Worm (Caenorhabditis elegans) whole organism, young adult: ENCODE data around the gene F53B7.7.

Source experiments
- B0035.1 ChIP-seq: sonication (generic microtip); optimal IDR thresholded peaks from 2 replicates; lab custom pipeline; 2016; ENCODE audit warnings: missing genetic modification characterization, mild to moderate bottlenecking, missing compliant biosample characterization, missing genotype, missing genetic modification reagents
- D2030.7 ChIP-seq: fragments of 200-800 bp; sonication (Bioruptor generic); IDR thresholded peaks from 2 replicates; pipeline ENCODE4 v1.3.6; 2022; ENCODE audit warnings: missing genetic modification reagents, missing genetic modification characterization, missing compliant biosample characterization
- F22D6.2 ChIP-seq: sonication (generic microtip); optimal IDR thresholded peaks from 2 replicates; lab custom pipeline; 2016; ENCODE audit warnings: mild to moderate bottlenecking, missing genetic modification characterization, missing compliant biosample characterization
- F49E8.2 ChIP-seq: sonication (generic microtip); optimal IDR thresholded peaks from 3 replicates; lab custom pipeline; 2017; ENCODE audit warnings: missing genetic modification characterization, mild to moderate bottlenecking, missing compliant biosample characterization, antibody characterized with exemption, moderate library complexity; ENCODE audit not compliant: insufficient read depth
- K11D2.4 ChIP-seq: fragments of 200-800 bp; sonication (Bioruptor generic); IDR thresholded peaks from 2 replicates; pipeline ENCODE4 v1.3.6; 2022; ENCODE audit warnings: missing genetic modification reagents, missing genetic modification characterization, missing compliant biosample characterization
- K12H6.12 ChIP-seq: fragments of 200-800 bp; sonication (Bioruptor generic); optimal IDR thresholded peaks from 2 replicates; lab custom pipeline; 2018; ENCODE audit warnings: mild to moderate bottlenecking, missing genetic modification characterization, missing compliant biosample characterization
- T07F8.4 ChIP-seq: sonication (generic microtip); optimal IDR thresholded peaks from 2 replicates; lab custom pipeline; 2016; ENCODE audit warnings: mild to moderate bottlenecking, missing genetic modification characterization, moderate library complexity, missing compliant biosample characterization
- Y53F4B.3 ChIP-seq: fragments of 200-800 bp; sonication (Bioruptor generic); IDR thresholded peaks from 2 replicates; pipeline ENCODE4 v1.3.6; 2022; ENCODE audit warnings: missing genetic modification reagents, missing genetic modification characterization, missing compliant biosample characterization
- Y56A3A.18 ChIP-seq: fragments of 200-800 bp; sonication (Bioruptor generic); IDR thresholded peaks from 2 replicates; pipeline ENCODE4 v1.3.6; 2022; ENCODE audit warnings: missing genetic modification reagents, missing genetic modification characterization, missing compliant biosample characterization
- ZK185.1 ChIP-seq: sonication (generic microtip); optimal IDR thresholded peaks from 2 replicates; lab custom pipeline; 2016; ENCODE audit warnings: mild to moderate bottlenecking, missing genetic modification characterization, missing compliant biosample characterization; ENCODE audit not compliant: poor library complexity, severe bottlenecking
- ama-1 ChIP-seq, 3 experiments: fragments of 150-350 bp in 1 of 3; sonication (generic microtip) in 2 of 3; optimal IDR thresholded peaks; 2 replicates each; lab custom pipeline; 2014 to 2018; ENCODE audit warnings: missing biosample characterization in 2 of 3, missing genetic modification characterization in 2 of 3, missing genetic modification reagents in 2 of 3
- athp-1 ChIP-seq: sonication (generic microtip); optimal IDR thresholded peaks from 2 replicates; lab custom pipeline; 2017; ENCODE audit warnings: mild to moderate bottlenecking, missing genetic modification characterization, missing compliant biosample characterization
- attf-3 ChIP-seq: fragments of 200-800 bp; sonication (Bioruptor generic); conservative IDR thresholded peaks from 2 replicates; pipeline ENCODE4 v1.3.6; 2022; ENCODE audit warnings: missing genetic modification reagents, missing genetic modification characterization, missing compliant biosample characterization
- cebp-1 ChIP-seq, 2 experiments: fragments of 200-800 bp in 1 of 2; sonication (Bioruptor generic) in 1 of 2; sonication (generic microtip) in 1 of 2; IDR thresholded peaks in 1 of 2; optimal IDR thresholded peaks in 1 of 2; 2 replicates each; pipeline versions ENCODE4 v1.3.6 to Lab custom; 2017 to 2022; ENCODE audit warnings: missing compliant biosample characterization in 2 of 2, missing genetic modification characterization in 2 of 2, mild to moderate bottlenecking in 1 of 2, missing genetic modification reagents in 1 of 2, moderate library complexity in 1 of 2
- ceh-40 ChIP-seq: fragments of 200-800 bp; sonication (Bioruptor generic); IDR thresholded peaks from 2 replicates; pipeline ENCODE4 v1.3.6; 2022; ENCODE audit warnings: missing genetic modification characterization, missing compliant biosample characterization
- ceh-91 ChIP-seq: fragments of 200-800 bp; sonication (Bioruptor generic); IDR thresholded peaks from 2 replicates; pipeline ENCODE4 v1.3.6; 2022; ENCODE audit warnings: missing genetic modification reagents, missing genetic modification characterization, missing compliant biosample characterization
- dox-1 ChIP-seq: fragments of 200-800 bp; sonication (Bioruptor generic); IDR thresholded peaks from 2 replicates; pipeline ENCODE4 v1.3.6; 2022; ENCODE audit warnings: missing genetic modification reagents, missing genetic modification characterization, missing compliant biosample characterization
- dpl-1 ChIP-seq: fragments of 150-350 bp; optimal IDR thresholded peaks from 2 replicates; lab custom pipeline; 2014; ENCODE audit warnings: missing biosample characterization, missing genetic modification reagents, missing genetic modification characterization
- efl-1 ChIP-seq: fragments of 150-350 bp; optimal IDR thresholded peaks from 2 replicates; lab custom pipeline; 2014; ENCODE audit warnings: missing biosample characterization, missing genetic modification reagents, missing genetic modification characterization
- hlh-12 ChIP-seq: sonication (generic microtip); optimal IDR thresholded peaks from 2 replicates; lab custom pipeline; 2016; ENCODE audit warnings: missing genetic modification characterization, missing compliant biosample characterization
- hsf-1 ChIP-seq: fragments of 200-800 bp; sonication (Bioruptor generic); IDR thresholded peaks from 2 replicates; pipeline ENCODE4 v1.3.6; 2022; ENCODE audit warnings: missing genetic modification reagents, missing genetic modification characterization, missing compliant biosample characterization
- lir-1 ChIP-seq: fragments of 200-800 bp; sonication (Bioruptor generic); conservative IDR thresholded peaks from 2 replicates; pipeline ENCODE4 v1.3.6; 2022; ENCODE audit warnings: missing genetic modification reagents, missing genetic modification characterization, missing compliant biosample characterization
- madf-10 ChIP-seq: sonication (generic microtip); optimal IDR thresholded peaks from 2 replicates; lab custom pipeline; 2016; ENCODE audit warnings: mild to moderate bottlenecking, missing genetic modification characterization, missing compliant biosample characterization
- madf-3 ChIP-seq: fragments of 200-800 bp; sonication (Bioruptor generic); IDR thresholded peaks from 2 replicates; pipeline ENCODE4 v1.3.6; 2022; ENCODE audit warnings: missing genetic modification reagents, missing genetic modification characterization, missing compliant biosample characterization
- madf-6 ChIP-seq: fragments of 200-800 bp; sonication (Bioruptor generic); IDR thresholded peaks from 2 replicates; pipeline ENCODE4 v1.3.6; 2022; ENCODE audit warnings: missing genetic modification reagents, missing genetic modification characterization, missing compliant biosample characterization
- mcd-1 ChIP-seq: fragments of 200-800 bp; sonication (Bioruptor generic); IDR thresholded peaks from 2 replicates; pipeline ENCODE4 v1.3.6; 2022; ENCODE audit warnings: missing genetic modification reagents, missing genetic modification characterization, missing compliant biosample characterization
- mel-28 ChIP-seq: sonication (generic microtip); optimal IDR thresholded peaks from 2 replicates; lab custom pipeline; 2016; ENCODE audit warnings: borderline replicate concordance, mild to moderate bottlenecking, missing genetic modification characterization, missing compliant biosample characterization
- nhr-80 ChIP-seq: sonication (generic microtip); optimal IDR thresholded peaks from 2 replicates; lab custom pipeline; 2016; ENCODE audit warnings: missing genetic modification characterization, missing compliant biosample characterization
- pbrm-1 ChIP-seq: fragments of 200-800 bp; sonication (Bioruptor generic); IDR thresholded peaks from 2 replicates; pipeline ENCODE4 v1.3.6; 2022; ENCODE audit warnings: missing genetic modification reagents, missing genetic modification characterization, missing compliant biosample characterization
- rec-8 ChIP-seq, 2 experiments: sonication (generic microtip); optimal IDR thresholded peaks; 2 replicates each; lab custom pipeline; 2016; ENCODE audit warnings: mild to moderate bottlenecking in 2 of 2, missing genetic modification characterization in 2 of 2, missing genetic modification reagents in 2 of 2, missing genotype in 2 of 2, missing biosample characterization in 1 of 2, missing compliant biosample characterization in 1 of 2, moderate library complexity in 1 of 2
- sea-2 ChIP-seq: fragments of 200-800 bp; sonication (Bioruptor generic); IDR thresholded peaks from 2 replicates; pipeline ENCODE4 v1.3.6; 2022; ENCODE audit warnings: missing genetic modification characterization, missing compliant biosample characterization
- snpc-1.1 ChIP-seq: sonication (generic microtip); optimal IDR thresholded peaks from 2 replicates; lab custom pipeline; 2017; ENCODE audit warnings: missing genetic modification characterization, mild to moderate bottlenecking, missing compliant biosample characterization, antibody characterized with exemption, moderate library complexity, missing genotype, missing genetic modification reagents; ENCODE audit not compliant: insufficient read depth
- sptf-2 ChIP-seq: fragments of 200-800 bp; sonication (Bioruptor generic); optimal IDR thresholded peaks from 2 replicates; lab custom pipeline; 2018; ENCODE audit warnings: mild to moderate bottlenecking, missing genetic modification characterization, missing compliant biosample characterization
- tlf-1 ChIP-seq: fragments of 200-800 bp; sonication (Bioruptor generic); optimal IDR thresholded peaks from 2 replicates; lab custom pipeline; 2018; ENCODE audit warnings: mild to moderate bottlenecking, missing genetic modification characterization, missing compliant biosample characterization
- unc-130 ChIP-seq: sonication (generic microtip); optimal IDR thresholded peaks from 2 replicates; lab custom pipeline; 2016; ENCODE audit warnings: missing genetic modification reagents, missing genetic modification characterization, missing compliant biosample characterization
- ztf-18 ChIP-seq: sonication (generic microtip); optimal IDR thresholded peaks from 2 replicates; lab custom pipeline; 2016; ENCODE audit warnings: missing genotype, mild to moderate bottlenecking, missing genetic modification characterization, missing compliant biosample characterization
- ztf-22 ChIP-seq: fragments of 200-800 bp; sonication (Bioruptor generic); optimal IDR thresholded peaks from 2 replicates; lab custom pipeline; 2018; ENCODE audit warnings: mild to moderate bottlenecking, missing genetic modification characterization, moderate library complexity, missing compliant biosample characterization
- ztf-28 ChIP-seq: fragments of 200-800 bp; sonication (Bioruptor generic); IDR thresholded peaks from 2 replicates; pipeline ENCODE4 v1.3.6; 2022; ENCODE audit warnings: missing genetic modification reagents, missing genetic modification characterization, missing compliant biosample characterization

The F53B7.7 gene

ce11 chrV:11029309-11029708 lies 30.4 kb downstream of the F53B7.7 start (continued):
- no peak for TF ChIP-seq F49E8.2 (tag; lab: Kevin White, UChicago)
- 0 out of 2 replicates have a peak, but pooled peaks have one; percentile 27 for TF ChIP-seq ceh-91
- TF ChIP-seq madf-3 (GFP tag; lab: Robert Waterston, UW): 0 out of 2 replicates have a peak, but pooled peaks have one; percentile 56
- TF ChIP-seq ZK185.1: peak; percentile 83
- peak; percentile 54 for TF ChIP-seq dpl-1 (GFP tag; lab: Kevin White, UChicago)
- peak; percentile 40 for TF ChIP-seq madf-6 (GFP tag; lab: Robert Waterston, UW)
- TF ChIP-seq T07F8.4 (tag; lab: Kevin White, UChicago): no peak
- no peak for TF ChIP-seq ztf-18 (tag; lab: Kevin White, UChicago)
- TF ChIP-seq athp-1 (tag; lab: Kevin White, UChicago): no peak
- TF ChIP-seq K12H6.12 (tag; lab: Kevin White, UChicago): peak; percentile 58
- peak; percentile 41; the same call in 1 of the 2 replicates for TF ChIP-seq D2030.7 (GFP tag; lab: Robert Waterston, UW)
- TF ChIP-seq pbrm-1 (GFP tag; lab: Robert Waterston, UW): peak; percentile 41; the same call in 1 of the 2 replicates
- TF ChIP-seq K11D2.4: peak; percentile 72
- TF ChIP-seq tlf-1 (GFP tag; lab: Kevin White, UChicago): no peak
- TF ChIP-seq dox-1 (GFP tag; lab: Robert Waterston, UW): peak; percentile 51; the same call in 1 of the 2 replicates
- TF ChIP-seq cebp-1 (GFP tag; IDR thresholded peaks at IDR 0.05; lab: Robert Waterston, UW): no peak
- TF ChIP-seq cebp-1 (tag; optimal IDR thresholded peaks at IDR 0.05; lab: Kevin White, UChicago): peak; percentile 23
- TF ChIP-seq rec-8 (tag; optimal IDR thresholded peaks at IDR 0.05; lab: Kevin White, UChicago): peak; percentile 14 to 26
- no peak for TF ChIP-seq mel-28
- TF ChIP-seq mcd-1 (GFP tag; lab: Robert Waterston, UW): no peak; the same call in 1 of the 2 replicates
- TF ChIP-seq ceh-40: 0 out of 2 replicates have a peak, but pooled peaks have one; percentile 72
- TF ChIP-seq ztf-22 (GFP tag; lab: Kevin White, UChicago): no peak
- peak; percentile 2 for TF ChIP-seq madf-10
- no peak; the same call in 1 of the 2 replicates for TF ChIP-seq ztf-28 (GFP tag; lab: Robert Waterston, UW)

DNA sequence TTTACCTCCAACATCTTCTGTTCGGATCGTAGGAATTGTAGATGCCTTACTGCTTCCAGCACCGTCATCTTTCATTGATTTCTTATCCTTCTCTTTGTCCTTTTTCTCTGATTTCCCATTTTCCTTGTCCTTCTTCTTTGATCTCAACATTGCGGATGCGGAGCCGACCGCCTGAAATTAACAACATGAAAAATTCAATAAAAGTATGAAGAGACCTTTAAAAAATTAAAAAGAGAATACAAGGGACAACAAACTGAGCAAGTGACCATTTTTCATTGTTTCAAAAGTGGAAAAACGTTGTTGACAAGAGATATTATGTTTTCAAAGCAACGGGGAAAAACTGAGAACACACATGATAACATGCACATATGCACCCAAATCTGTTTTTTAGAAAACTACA lies 31.8 kb downstream of the F53B7.7 start:
- TF ChIP-seq efl-1 (no peak), nhr-80 (tag; lab: Kevin White, UChicago) (no peak), attf-3 (GFP tag; lab: Robert Waterston, UW) (no peak), Y56A3A.18 (GFP tag; lab: Robert Waterston, UW) (no peak), hlh-12 (tag; lab: Kevin White, UChicago) (no peak), sea-2 (no peak), sptf-2 (GFP tag; lab: Kevin White, UChicago) (no peak), madf-6 (GFP tag; lab: Robert Waterston, UW) (no peak), mel-28 (no peak), F22D6.2 (tag; lab: Kevin White, UChicago) (no peak)

ce11 chrV:11033241-11033640 lies 34.3 kb downstream of the F53B7.7 start:
- TF ChIP-seq lir-1 (GFP tag; lab: Robert Waterston, UW): no peak
- TF ChIP-seq ama-1 (optimal IDR thresholded peaks at IDR 0.05; lab: Kevin White, UChicago): no peak
- TF ChIP-seq ama-1 (GFP tag; optimal IDR thresholded peaks at IDR 0.05; lab: Kevin White, UChicago): no peak
- no peak for TF ChIP-seq B0035.1 (tag; lab: Kevin White, UChicago)
- no peak for TF ChIP-seq hsf-1
- TF ChIP-seq sptf-2 (GFP tag; lab: Kevin White, UChicago): no peak
- TF ChIP-seq Y53F4B.3 (GFP tag; lab: Robert Waterston, UW): no peak
- no peak for TF ChIP-seq ztf-18 (tag; lab: Kevin White, UChicago)
- no peak for TF ChIP-seq unc-130 (GFP tag; lab: Kevin White, UChicago)
- TF ChIP-seq efl-1: no peak
- no peak for TF ChIP-seq snpc-1.1 (tag; lab: Kevin White, UChicago)
